Fruit fly (Drosophila melanogaster): ENCODE results near the gene CG3769.
A peak's percentile ranks its signal among the peaks of the same experiment; 100 is the strongest.

CG3769 gene

DNA sequence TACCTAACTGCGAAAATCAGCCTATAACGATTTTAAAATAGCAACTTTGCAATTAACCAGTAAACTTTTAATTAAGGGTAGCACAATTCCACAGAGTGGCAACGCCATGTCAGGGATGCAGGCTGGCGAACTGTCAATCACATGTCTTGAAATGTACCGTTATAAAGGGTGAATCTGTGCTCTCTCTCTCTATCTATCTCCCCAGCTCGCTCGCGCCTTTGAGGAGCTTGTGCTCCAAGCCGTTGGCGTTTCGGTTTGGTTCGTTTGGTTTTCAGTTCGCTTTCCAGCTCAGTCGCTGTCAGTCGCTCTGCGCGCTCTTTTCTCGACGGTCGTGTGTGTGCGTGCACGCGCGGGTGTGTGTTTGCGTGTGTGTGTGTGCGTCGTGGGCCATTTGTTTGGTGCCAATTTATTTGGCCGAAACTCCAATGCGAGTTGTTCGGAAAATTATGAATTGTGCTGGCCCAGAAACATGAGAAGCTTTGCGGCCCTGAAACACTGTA, 2.1 kb downstream of the CG3769 start, which contains the start of gene numb (continued):
- TF ChIP-seq CG1529 (GFP tag; optimal IDR thresholded peaks at IDR 0.05) (no peak), ind (GFP tag; optimal IDR thresholded peaks at IDR 0.05) (no peak), tap (tag; optimal IDR thresholded peaks at IDR 0.05) (peak; percentile 10), Hr51 (GFP tag; optimal IDR thresholded peaks at IDR 0.05) (peak in 1 of 2 experiments; percentile 3), ara (GFP tag; IDR thresholded peaks at IDR 0.05) (no peak), rib (GFP tag; IDR thresholded peaks at IDR 0.05) (peak; percentile 70; the same call in 1 of the 2 replicates), ftz-f1 (GFP tag; optimal IDR thresholded peaks at IDR 0.05) (peak; percentile 9), CG10543 (GFP tag; optimal IDR thresholded peaks at IDR 0.05) (peak; percentile 52), lov (optimal IDR thresholded peaks at IDR 0.05) (no peak), lov (GFP tag; IDR thresholded peaks at IDR 0.05) (peak; percentile 67; the same call in 1 of the 3 replicates), seq (GFP tag; IDR thresholded peaks at IDR 0.05) (peak; percentile 53), Taf1 (GFP tag; IDR thresholded peaks at IDR 0.05) (no peak), nom (GFP tag; optimal IDR thresholded peaks at IDR 0.05) (no peak), her (GFP tag; optimal IDR thresholded peaks at IDR 0.05) (no peak), CG4282 (GFP tag; optimal IDR thresholded peaks at IDR 0.05) (peak; percentile 11), ash1 (GFP tag; optimal IDR thresholded peaks at IDR 0.05) (no peak), Trl (optimal IDR thresholded peaks at IDR 0.05) (peak; percentile 59 to 83), Trl (GFP tag; optimal IDR thresholded peaks at IDR 0.05) (no peak), ase (GFP tag; IDR thresholded peaks at IDR 0.05) (0 out of 3 replicates have a peak, but pooled peaks have one; percentile 12), CG11093 (GFP tag; IDR thresholded peaks at IDR 0.05) (0 out of 3 replicates have a peak, but pooled peaks have one; percentile 24), Hey (tag; optimal IDR thresholded peaks at IDR 0.05) (peak; percentile 34), gsb (GFP tag; IDR thresholded peaks at IDR 0.05) (no peak), Med (GFP tag) (peak; percentile 42), E2f1 (GFP tag; IDR thresholded peaks at IDR 0.05) (no peak; the same call in 1 of the 2 replicates), crp (GFP tag; optimal IDR thresholded peaks at IDR 0.05) (peak in 1 of 2 experiments; percentile 37), sr (GFP tag; IDR thresholded peaks at IDR 0.05) (peak; percentile 58; the same call in 2 of the 3 replicates), CG6654 (GFP tag; optimal IDR thresholded peaks at IDR 0.05) (no peak), gro (GFP tag; optimal IDR thresholded peaks at IDR 0.05) (peak; percentile 11), lab (GFP tag; optimal IDR thresholded peaks at IDR 0.05) (peak; percentile 52), Spps (tag; optimal IDR thresholded peaks at IDR 0.05) (no peak), Nf-YC (tag; optimal IDR thresholded peaks at IDR 0.05) (peak; percentile 40), ranshi (GFP tag; IDR thresholded peaks at IDR 0.05) (no peak), GATAe (GFP tag; conservative IDR thresholded peaks at IDR 0.05) (no peak), chinmo (GFP tag; IDR thresholded peaks at IDR 0.05; ENCODE audit: partially characterized antibody) (0 out of 4 replicates have a peak, but pooled peaks have one; percentile 69), CG7928 (GFP tag; optimal IDR thresholded peaks at IDR 0.05) (peak; percentile 84), Deaf1 (tag; optimal IDR thresholded peaks at IDR 0.05) (peak; percentile 93), pzg (GFP tag; optimal IDR thresholded peaks at IDR 0.05) (peak; percentile 43), onecut (GFP tag; IDR thresholded peaks at IDR 0.05) (peak; percentile 37), grau (tag; optimal IDR thresholded peaks at IDR 0.05) (peak; percentile 16), corto (GFP tag; optimal IDR thresholded peaks at IDR 0.05) (no peak), Hmr (GFP tag; optimal IDR thresholded peaks at IDR 0.05) (peak; percentile 46), zen (tag; optimal IDR thresholded peaks at IDR 0.05) (peak; percentile 9), klu (GFP tag; IDR thresholded peaks at IDR 0.05) (0 out of 2 replicates have a peak, but pooled peaks have one; percentile 30), CG11504 (tag; optimal IDR thresholded peaks at IDR 0.05) (peak; percentile 3), abd-A (tag; optimal IDR thresholded peaks at IDR 0.05) (peak; percentile 56), unc-4 (GFP tag; IDR thresholded peaks at IDR 0.05; ENCODE audit: partially characterized antibody) (no peak), CG13624 (GFP tag; optimal IDR thresholded peaks at IDR 0.05) (peak; percentile 3), CG11695 (GFP tag; IDR thresholded peaks at IDR 0.05) (peak; percentile 27; the same call in 1 of the 3 replicates), Dfd (GFP tag; optimal IDR thresholded peaks at IDR 0.05) (peak in 1 of 2 experiments; percentile 33), CG11723 (GFP tag; optimal IDR thresholded peaks at IDR 0.05) (no peak)
